Worm (Caenorhabditis elegans) whole organism, L3 larva: ENCODE data around the gene gcp-2.1.

Source experiments
- hmg-11 ChIP-seq: sonication (generic microtip); optimal IDR thresholded peaks from 2 replicates; lab custom pipeline; 2016; ENCODE audit warnings: missing genetic modification characterization, missing compliant biosample characterization
- nfya-1 ChIP-seq: sonication (generic microtip); optimal IDR thresholded peaks from 2 replicates; lab custom pipeline; 2017; ENCODE audit warnings: missing genetic modification characterization, mild to moderate bottlenecking, missing compliant biosample characterization, antibody characterized with exemption, moderate library complexity; ENCODE audit not compliant: insufficient read depth
- nhr-23 ChIP-seq: fragments of 150-350 bp; optimal IDR thresholded peaks from 2 replicates; lab custom pipeline; 2014; ENCODE audit warnings: missing biosample characterization, missing genetic modification reagents, missing genetic modification characterization

The gcp-2.1 gene

ce11 chrX:357792-358191 is 56.2 kb downstream of the gcp-2.1 start, which contains the start of gene C04E7.1:
TSS of gene C04E7.1 (plus strand) at chrX:358092.
- no peak for TF ChIP-seq nfya-1 (tag; lab: Kevin White, UChicago)
- no peak for TF ChIP-seq hmg-11 (tag; lab: Kevin White, UChicago)
- no peak for TF ChIP-seq nhr-23 (tag; lab: Kevin White, UChicago)
